Worm (Caenorhabditis elegans): ENCODE measurements around the gene nhr-226.
"Not testable (repeated sequence)": the region's sequence is repeated elsewhere in the genome, so short reads cannot be mapped to it uniquely, and the experiment has no call there.

DNA sequence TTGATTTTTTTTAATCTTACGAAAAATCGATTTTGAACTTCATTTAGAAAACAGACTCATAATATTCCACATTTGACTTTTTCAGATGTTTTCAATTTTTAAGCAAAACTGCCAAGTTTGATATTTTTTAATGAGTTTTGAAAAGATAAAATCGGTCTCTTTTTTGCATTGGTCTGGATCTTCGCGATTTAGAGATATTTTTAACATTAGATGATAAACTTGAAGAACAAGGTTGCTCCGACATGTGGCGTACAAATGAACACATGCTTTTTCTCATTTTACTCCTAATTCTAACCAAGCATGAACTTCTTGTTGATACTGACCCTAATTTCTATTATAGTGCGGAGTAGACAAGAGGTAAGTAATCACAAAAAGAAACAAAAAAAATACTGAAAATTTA lies 36.9 kb downstream of the nhr-226 start, which contains the start of gene irld-32:
- not testable (repeated sequence) for TF ChIP-seq nhr-232 (tag; optimal IDR thresholded peaks at IDR 0.05); F13H6.1 (tag; optimal IDR thresholded peaks at IDR 0.05); ama-1 (optimal IDR thresholded peaks at IDR 0.05); unc-55 (GFP tag; optimal IDR thresholded peaks at IDR 0.05); eyg-1 (tag; optimal IDR thresholded peaks at IDR 0.05); fkh-6 (tag; optimal IDR thresholded peaks at IDR 0.05)
